Worm (Caenorhabditis elegans) whole organism, L3 larva: ENCODE results near the gene srt-32.

ENCODE experiments used
- R02D3.7 ChIP-seq: fragments of 150-350 bp; optimal IDR thresholded peaks from 2 replicates; lab custom pipeline; 2014; ENCODE audit warnings: missing biosample characterization, missing genetic modification characterization
- ceh-16 ChIP-seq: sonication (generic microtip); optimal IDR thresholded peaks from 2 replicates; lab custom pipeline; 2017; ENCODE audit warnings: missing biosample characterization, missing genetic modification characterization
- ceh-28 ChIP-seq: fragments of 150-350 bp; optimal IDR thresholded peaks from 2 replicates; lab custom pipeline; 2014; ENCODE audit warnings: missing biosample characterization, missing genetic modification reagents, missing genetic modification characterization
- ceh-82 ChIP-seq: fragments of 150-350 bp; optimal IDR thresholded peaks from 2 replicates; lab custom pipeline; 2014; ENCODE audit warnings: missing biosample characterization, missing genetic modification characterization
- ceh-9 ChIP-seq: sonication (generic microtip); optimal IDR thresholded peaks from 2 replicates; lab custom pipeline; 2018; ENCODE audit warnings: missing biosample characterization, missing genetic modification characterization
- egl-5 ChIP-seq: fragments of 150-350 bp; optimal IDR thresholded peaks from 2 replicates; lab custom pipeline; 2017; ENCODE audit warnings: missing biosample characterization, missing genetic modification reagents, missing genetic modification characterization, inconsistent platforms
- elt-1 ChIP-seq: fragments of 150-350 bp; optimal IDR thresholded peaks from 2 replicates; lab custom pipeline; 2014; ENCODE audit warnings: missing biosample characterization, missing genetic modification characterization
- elt-2 ChIP-seq: sonication (generic microtip); optimal IDR thresholded peaks from 2 replicates; lab custom pipeline; 2016; ENCODE audit warnings: missing genetic modification reagents, mild to moderate bottlenecking, missing genetic modification characterization, missing compliant biosample characterization
- eor-1 ChIP-seq, 2 experiments: fragments of 150-350 bp; optimal IDR thresholded peaks; 2 replicates each; lab custom pipeline; 2014 to 2018; ENCODE audit warnings: missing biosample characterization in 2 of 2, missing genetic modification characterization in 2 of 2
- fkh-10 ChIP-seq: sonication (generic microtip); optimal IDR thresholded peaks from 2 replicates; lab custom pipeline; 2017; ENCODE audit warnings: missing biosample characterization, missing genetic modification reagents, missing genetic modification characterization
- fkh-2 ChIP-seq: fragments of 150-350 bp; optimal IDR thresholded peaks from 2 replicates; lab custom pipeline; 2014; ENCODE audit warnings: missing biosample characterization, missing genetic modification reagents, missing genetic modification characterization
- hmg-11 ChIP-seq: sonication (generic microtip); optimal IDR thresholded peaks from 2 replicates; lab custom pipeline; 2016; ENCODE audit warnings: missing genetic modification characterization, missing compliant biosample characterization
- lin-15B ChIP-seq: fragments of 150-350 bp; optimal IDR thresholded peaks from 2 replicates; lab custom pipeline; 2014; ENCODE audit warnings: missing biosample characterization, missing genetic modification characterization
- lin-39 ChIP-seq: fragments of 150-350 bp; optimal IDR thresholded peaks from 2 replicates; lab custom pipeline; 2018; ENCODE audit warnings: missing biosample characterization, missing genetic modification reagents, missing genetic modification characterization
- lsy-12 ChIP-seq: sonication (generic microtip); optimal IDR thresholded peaks from 2 replicates; lab custom pipeline; 2016; ENCODE audit warnings: mild to moderate bottlenecking, missing genetic modification characterization, missing compliant biosample characterization
- mdl-1 ChIP-seq: fragments of 150-350 bp; optimal IDR thresholded peaks from 2 replicates; lab custom pipeline; 2014; ENCODE audit warnings: missing biosample characterization, missing genetic modification characterization
- mml-1 ChIP-seq: fragments of 150-350 bp; sonication (generic microtip); optimal IDR thresholded peaks from 3 replicates; lab custom pipeline; 2014; ENCODE audit warnings: missing biosample characterization, missing genetic modification characterization
- nhr-11 ChIP-seq: fragments of 150-350 bp; optimal IDR thresholded peaks from 2 replicates; lab custom pipeline; 2014; ENCODE audit warnings: missing biosample characterization, missing genetic modification characterization
- nhr-23 ChIP-seq: fragments of 150-350 bp; optimal IDR thresholded peaks from 2 replicates; lab custom pipeline; 2014; ENCODE audit warnings: missing biosample characterization, missing genetic modification reagents, missing genetic modification characterization
- nhr-237 ChIP-seq: fragments of 150-350 bp; optimal IDR thresholded peaks from 2 replicates; lab custom pipeline; 2014; ENCODE audit warnings: missing biosample characterization, missing genetic modification characterization
- nhr-25 ChIP-seq: sonication (generic microtip); optimal IDR thresholded peaks from 2 replicates; lab custom pipeline; 2017; ENCODE audit warnings: missing biosample characterization, missing genetic modification characterization
- nhr-28 ChIP-seq: fragments of 150-350 bp; optimal IDR thresholded peaks from 2 replicates; lab custom pipeline; 2014; ENCODE audit warnings: missing biosample characterization, missing genetic modification characterization
- nhr-43 ChIP-seq: sonication (generic microtip); optimal IDR thresholded peaks from 2 replicates; lab custom pipeline; 2016; ENCODE audit warnings: mild to moderate bottlenecking, missing genetic modification characterization, missing compliant biosample characterization; ENCODE audit not compliant: poor library complexity, severe bottlenecking
- nhr-67 ChIP-seq: fragments of 150-350 bp; optimal IDR thresholded peaks from 2 replicates; lab custom pipeline; 2014; ENCODE audit warnings: missing biosample characterization, missing genetic modification characterization
- nhr-76 ChIP-seq: fragments of 150-350 bp; sonication (generic microtip); optimal IDR thresholded peaks from 5 replicates; lab custom pipeline; 2014; ENCODE audit warnings: missing biosample characterization, missing genetic modification characterization
- nhr-77 ChIP-seq: fragments of 150-350 bp; optimal IDR thresholded peaks from 2 replicates; lab custom pipeline; 2014; ENCODE audit warnings: missing biosample characterization, missing genetic modification characterization
- pqm-1 ChIP-seq: fragments of 150-350 bp; optimal IDR thresholded peaks from 2 replicates; lab custom pipeline; 2017; ENCODE audit warnings: missing biosample characterization, missing genetic modification characterization, inconsistent platforms
- sea-2 ChIP-seq: fragments of 150-350 bp; sonication (generic microtip); optimal IDR thresholded peaks from 4 replicates; lab custom pipeline; 2014; ENCODE audit warnings: missing biosample characterization, missing genetic modification reagents, missing genetic modification characterization
- skn-1 ChIP-seq: fragments of 150-350 bp; optimal IDR thresholded peaks from 2 replicates; lab custom pipeline; 2014; ENCODE audit warnings: missing biosample characterization, missing genetic modification characterization
- tbx-2 ChIP-seq: sonication (generic microtip); optimal IDR thresholded peaks from 2 replicates; lab custom pipeline; 2016; ENCODE audit warnings: mild to moderate bottlenecking, missing genetic modification characterization, missing compliant biosample characterization
- unc-39 ChIP-seq: sonication (generic microtip); optimal IDR thresholded peaks from 4 replicates; lab custom pipeline; 2017; ENCODE audit warnings: missing biosample characterization, missing genetic modification characterization
- unc-62 ChIP-seq: fragments of 150-350 bp; sonication (generic microtip); optimal IDR thresholded peaks from 4 replicates; lab custom pipeline; 2014; ENCODE audit warnings: missing biosample characterization, missing genetic modification reagents, missing genetic modification characterization
- zag-1 ChIP-seq: fragments of 150-350 bp; optimal IDR thresholded peaks from 2 replicates; lab custom pipeline; 2014; ENCODE audit warnings: missing biosample characterization, missing genetic modification characterization
- ztf-11 ChIP-seq: fragments of 150-350 bp; optimal IDR thresholded peaks from 2 replicates; lab custom pipeline; 2014; ENCODE audit warnings: missing biosample characterization, missing genetic modification characterization
- ztf-4 ChIP-seq: fragments of 150-350 bp; optimal IDR thresholded peaks from 2 replicates; lab custom pipeline; 2014; ENCODE audit warnings: missing biosample characterization, missing genetic modification characterization

The srt-32 gene

ce11 chrV:14576745-14577373 lies 17.4 kb downstream of the srt-32 start:
- TF ChIP-seq nhr-25 (no peak), egl-5 (tag; lab: Kevin White, UChicago) (peak; percentile 21), elt-1 (peak; percentile 70), lin-39 (tag; lab: Kevin White, UChicago) (peak; percentile 6)

DNA sequence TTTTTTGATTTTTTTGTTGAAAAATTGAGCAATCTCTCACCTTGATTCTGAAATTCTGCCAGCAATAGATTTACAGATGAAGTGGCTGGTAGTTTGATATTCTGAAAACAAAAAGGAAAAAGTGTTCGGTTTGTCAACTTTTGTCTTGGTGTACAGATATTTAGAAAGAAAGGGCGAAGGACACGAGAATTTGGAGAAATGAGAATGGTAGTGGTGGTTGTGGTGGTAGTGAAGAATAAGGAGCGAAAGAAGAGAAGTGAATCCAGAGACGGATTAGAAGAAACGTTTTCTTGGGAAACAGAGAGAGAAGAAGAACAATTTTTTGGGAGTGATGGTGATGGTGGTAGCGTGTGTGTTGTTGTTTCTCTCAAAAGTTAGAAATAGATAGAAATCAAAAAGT lies 20.2 kb downstream of the srt-32 start, which contains the start of gene gar-3:
TSS of gene gar-3 (minus strand) at position 101 of the 400 bp plus-strand sequence.
- TF ChIP-seq zag-1 (tag; lab: Kevin White, UChicago), result no peak
- no peak for TF ChIP-seq skn-1
- TF ChIP-seq ceh-9 (tag; lab: Kevin White, UChicago), result no peak
- no peak for TF ChIP-seq pqm-1
- TF ChIP-seq nhr-77 (tag; lab: Kevin White, UChicago), result no peak
- no peak for TF ChIP-seq nhr-25
- no peak for TF ChIP-seq lin-39 (tag; lab: Kevin White, UChicago)
- TF ChIP-seq nhr-43 (tag; lab: Kevin White, UChicago), result no peak
- no peak for TF ChIP-seq ceh-82 (tag; lab: Kevin White, UChicago)
- no peak for TF ChIP-seq mdl-1 (tag; lab: Kevin White, UChicago)
- TF ChIP-seq sea-2 (GFP tag; lab: Kevin White, UChicago), result no peak
- no peak for TF ChIP-seq eor-1 (tag; optimal IDR thresholded peaks at IDR 0.05; lab: Kevin White, UChicago)
- no peak for TF ChIP-seq mml-1 (tag; lab: Kevin White, UChicago)
- no peak for TF ChIP-seq nhr-11 (tag; lab: Kevin White, UChicago)
- no peak for TF ChIP-seq fkh-2 (tag; lab: Kevin White, UChicago)
- TF ChIP-seq nhr-23 (tag; lab: Kevin White, UChicago), result no peak
- TF ChIP-seq fkh-10, result no peak
- TF ChIP-seq R02D3.7 (tag; lab: Kevin White, UChicago), result no peak
- no peak for TF ChIP-seq lsy-12 (tag; lab: Kevin White, UChicago)
- TF ChIP-seq hmg-11, result no peak

- no peak for TF ChIP-seq egl-5 (tag; lab: Kevin White, UChicago)
- no peak for TF ChIP-seq skn-1
- TF ChIP-seq lin-15B (tag; lab: Kevin White, UChicago), result no peak
- TF ChIP-seq nhr-28 (tag; lab: Kevin White, UChicago), result no peak
- no peak for TF ChIP-seq R02D3.7 (tag; lab: Kevin White, UChicago)
- no peak for TF ChIP-seq ceh-28 (tag; lab: Kevin White, UChicago)
- no peak for TF ChIP-seq nhr-11 (tag; lab: Kevin White, UChicago)
- no peak for TF ChIP-seq fkh-2 (tag; lab: Kevin White, UChicago)
- TF ChIP-seq elt-1, result no peak
- TF ChIP-seq tbx-2 (tag; lab: Kevin White, UChicago), result no peak
- TF ChIP-seq nhr-67, result no peak
- TF ChIP-seq ztf-4, result no peak
- no peak for TF ChIP-seq ztf-11 (tag; lab: Kevin White, UChicago)
- no peak for TF ChIP-seq ceh-9 (tag; lab: Kevin White, UChicago)
- TF ChIP-seq unc-62 (GFP tag; lab: Kevin White, UChicago), result no peak
These were observed 25.9 kb downstream of the srt-32 start, which contains the start of gene Y40H4A.2 for ce11 chrV:14585351-14585750. Gene Y40H4A.2, minus strand, starts transcription at chrV:14585451.

DNA sequence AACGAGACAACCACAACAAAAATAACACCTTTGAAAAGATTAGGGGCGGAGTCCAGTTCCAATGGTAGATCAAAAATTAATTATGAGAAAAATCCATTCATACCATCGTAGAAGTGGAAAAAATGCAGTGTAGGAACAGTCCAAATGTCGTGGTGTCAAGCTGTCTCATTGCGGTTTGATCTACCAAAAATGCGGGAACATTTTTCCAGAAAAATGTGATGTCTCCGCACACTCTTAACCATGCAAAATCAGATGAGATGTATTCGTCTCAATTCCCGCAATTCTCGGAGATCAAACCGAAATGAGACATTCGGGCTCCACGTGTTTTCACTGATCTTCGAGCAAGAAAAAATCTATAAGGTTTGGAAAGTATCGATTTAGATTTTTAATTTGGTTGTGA lies 34.7 kb downstream of the srt-32 start:
- no peak for TF ChIP-seq egl-5 (tag; lab: Kevin White, UChicago)
- no peak for TF ChIP-seq eor-1 (tag; optimal IDR thresholded peaks at IDR 0.05; lab: Kevin White, UChicago)
- TF ChIP-seq ceh-9 (tag; lab: Kevin White, UChicago), result no peak
- no peak for TF ChIP-seq nhr-43 (tag; lab: Kevin White, UChicago)
- no peak for TF ChIP-seq nhr-23 (tag; lab: Kevin White, UChicago)
- no peak for TF ChIP-seq lin-39 (tag; lab: Kevin White, UChicago)
- TF ChIP-seq mml-1 (tag; lab: Kevin White, UChicago), result no peak
- TF ChIP-seq nhr-76 (tag; lab: Kevin White, UChicago), result no peak
- TF ChIP-seq mdl-1 (tag; lab: Kevin White, UChicago), result no peak
- no peak for TF ChIP-seq tbx-2 (tag; lab: Kevin White, UChicago)
- no peak for TF ChIP-seq elt-1
- no peak for TF ChIP-seq ceh-28 (tag; lab: Kevin White, UChicago)
- no peak for TF ChIP-seq unc-62 (GFP tag; lab: Kevin White, UChicago)
- no peak for TF ChIP-seq elt-2 (tag; lab: Kevin White, UChicago)
- no peak for TF ChIP-seq ceh-16 (tag; lab: Kevin White, UChicago)
- no peak for TF ChIP-seq nhr-28 (tag; lab: Kevin White, UChicago)
- TF ChIP-seq nhr-25, result no peak
- no peak for TF ChIP-seq nhr-237 (tag; lab: Kevin White, UChicago)
- TF ChIP-seq unc-39 (tag; lab: Kevin White, UChicago), result no peak
